Fruit fly (Drosophila melanogaster) whole organism, adult: ENCODE data around the gene 14-3-3epsilon.
A peak's percentile ranks its signal among the peaks of the same experiment; 100 is the strongest.

ENCODE experiments used
- CG11617 ChIP-seq: fragments of 200-800 bp; sonication (Bioruptor generic); optimal IDR thresholded peaks from 2 replicates; lab custom pipeline; 2017; ENCODE audit warnings: mild to moderate bottlenecking, missing biosample characterization, missing genetic modification reagents, missing genetic modification characterization
- CG12768 ChIP-seq: fragments of 200-800 bp; sonication (Bioruptor generic); optimal IDR thresholded peaks from 2 replicates; lab custom pipeline; 2017; ENCODE audit warnings: missing biosample characterization, missing genetic modification characterization, mild to moderate bottlenecking, moderate library complexity, missing genetic modification reagents
- CG14711 ChIP-seq: fragments of 200-800 bp; sonication (Bioruptor generic); optimal IDR thresholded peaks from 2 replicates; lab custom pipeline; 2018; ENCODE audit warnings: missing biosample characterization, mild to moderate bottlenecking, missing genetic modification characterization, moderate library complexity
- CG1620 ChIP-seq: fragments of 200-800 bp; sonication (Bioruptor generic); optimal IDR thresholded peaks from 2 replicates; lab custom pipeline; 2016; ENCODE audit warnings: missing biosample characterization, missing genetic modification characterization
- CG33017 ChIP-seq: fragments of 200-800 bp; sonication (Bioruptor generic); optimal IDR thresholded peaks from 2 replicates; lab custom pipeline; 2018; ENCODE audit warnings: missing biosample characterization, mild to moderate bottlenecking, missing genetic modification characterization, moderate library complexity
- CG5204 ChIP-seq: fragments of 200-800 bp; sonication (Bioruptor generic); optimal IDR thresholded peaks from 2 replicates; lab custom pipeline; 2016; ENCODE audit warnings: missing biosample characterization, missing genetic modification characterization
- CG7045 ChIP-seq: fragments of 200-800 bp; sonication (Bioruptor generic); optimal IDR thresholded peaks from 2 replicates; lab custom pipeline; 2017; ENCODE audit warnings: missing biosample characterization, mild to moderate bottlenecking, missing genetic modification characterization
- CG7101 ChIP-seq: fragments of 200-800 bp; sonication (Bioruptor generic); optimal IDR thresholded peaks from 2 replicates; lab custom pipeline; 2018; ENCODE audit warnings: missing biosample characterization, mild to moderate bottlenecking, missing genetic modification characterization, moderate library complexity
- Clk ChIP-seq: fragments of 200-800 bp; sonication (Bioruptor generic); optimal IDR thresholded peaks from 2 replicates; lab custom pipeline; 2017; ENCODE audit warnings: missing biosample characterization, missing genetic modification characterization
- Crg-1 ChIP-seq: fragments of 200-800 bp; sonication (Bioruptor generic); optimal IDR thresholded peaks from 2 replicates; lab custom pipeline; 2016; ENCODE audit warnings: missing biosample characterization, missing genetic modification characterization
- Hr96 ChIP-seq: fragments of 200-800 bp; sonication (Bioruptor generic); optimal IDR thresholded peaks from 2 replicates; lab custom pipeline; 2016; ENCODE audit warnings: missing biosample characterization, missing genetic modification characterization
- Mnt ChIP-seq: fragments of 200-800 bp; sonication (Bioruptor generic); optimal IDR thresholded peaks from 2 replicates; lab custom pipeline; 2016; ENCODE audit warnings: missing biosample characterization, mild to moderate bottlenecking, missing genetic modification characterization
- bab1 ChIP-seq: fragments of 200-800 bp; sonication (Bioruptor generic); optimal IDR thresholded peaks from 3 replicates; lab custom pipeline; 2019; ENCODE audit warnings: missing biosample characterization, mild to moderate bottlenecking, missing genetic modification characterization, moderate library complexity
- cic ChIP-seq: fragments of 200-800 bp; sonication (Bioruptor generic); optimal IDR thresholded peaks from 2 replicates; lab custom pipeline; 2017; ENCODE audit warnings: missing biosample characterization, mild to moderate bottlenecking, missing genetic modification characterization, moderate library complexity
- cnc ChIP-seq, 2 experiments: fragments of >200 bp; optimal IDR thresholded peaks; 2 replicates each; lab custom pipeline; 2017
- kay ChIP-seq: fragments of 200-800 bp; sonication (Bioruptor generic); peaks from one replicate; lab custom pipeline; 2016; ENCODE audit warnings: missing biosample characterization, missing genetic modification characterization, borderline replicate concordance
- ovo ChIP-seq: fragments of 200-800 bp; sonication (Bioruptor generic); optimal IDR thresholded peaks from 2 replicates; lab custom pipeline; 2016; ENCODE audit warnings: missing biosample characterization, missing genetic modification characterization
- pad ChIP-seq: fragments of 200-800 bp; sonication (Bioruptor generic); optimal IDR thresholded peaks from 3 replicates; lab custom pipeline; 2017; ENCODE audit warnings: missing biosample characterization, missing genetic modification characterization, mild to moderate bottlenecking, moderate library complexity, missing genetic modification reagents
- tj ChIP-seq: fragments of 200-800 bp; sonication (Bioruptor generic); optimal IDR thresholded peaks from 3 replicates; lab custom pipeline; 2017; ENCODE audit warnings: missing biosample characterization, mild to moderate bottlenecking, missing genetic modification characterization, moderate library complexity
- toe ChIP-seq: fragments of 200-800 bp; sonication (Bioruptor generic); optimal IDR thresholded peaks from 2 replicates; lab custom pipeline; 2016; ENCODE audit warnings: missing biosample characterization, missing genetic modification characterization

The 14-3-3epsilon gene

dm6 chr3R:18220211-18220749, 22.1 kb upstream of the 14-3-3epsilon start, which contains the start of the genes CG7988 and CG7183:
Gene CG7988 (plus strand): TSS chr3R:18220526.
Gene CG7183 (minus strand): TSS chr3R:18220699.
- TF ChIP-seq Hr96 (peak; percentile 94), cic (peak; percentile 71), ovo (GFP tag; lab: Kevin White, UChicago) (peak; percentile 51), Clk (GFP tag; lab: Kevin White, UChicago) (peak; percentile 85), CG1620 (GFP tag; lab: Kevin White, UChicago) (peak; percentile 95), bab1 (GFP tag; lab: Kevin White, UChicago) (peak; percentile 98), CG14711 (peak; percentile 96), CG7045 (GFP tag; lab: Kevin White, UChicago) (peak; percentile 95), CG11617 (GFP tag; lab: Kevin White, UChicago) (peak; percentile 97), CG7101 (tag; lab: Kevin White, UChicago) (peak; percentile 98), CG5204 (GFP tag; lab: Kevin White, UChicago) (no peak), Crg-1 (GFP tag; lab: Kevin White, UChicago) (peak; percentile 93), Mnt (GFP tag; lab: Kevin White, UChicago) (peak; percentile 88), CG33017 (tag; lab: Kevin White, UChicago) (peak; percentile 98), kay (GFP tag; lab: Kevin White, UChicago) (no peak), tj (GFP tag; lab: Kevin White, UChicago) (peak; percentile 81), toe (GFP tag; lab: Kevin White, UChicago) (peak; percentile 96), pad (peak; percentile 82), cnc (optimal IDR thresholded peaks at IDR 0.05; lab: Kevin White, UChicago) (no peak), CG12768 (peak; percentile 93)

- peak; percentile 71 for TF ChIP-seq CG14711
- TF ChIP-seq CG12768: peak; percentile 61
- peak; percentile 57 for TF ChIP-seq CG33017 (tag; lab: Kevin White, UChicago)
- TF ChIP-seq CG7101 (tag; lab: Kevin White, UChicago): peak; percentile 73
- peak; percentile 6 for TF ChIP-seq cic
- TF ChIP-seq CG5204 (GFP tag; lab: Kevin White, UChicago): no peak
- no peak for TF ChIP-seq toe (GFP tag; lab: Kevin White, UChicago)
- peak; percentile 74 for TF ChIP-seq ovo (GFP tag; lab: Kevin White, UChicago)
- TF ChIP-seq cnc (optimal IDR thresholded peaks at IDR 0.05; lab: Kevin White, UChicago): no peak
- TF ChIP-seq bab1 (GFP tag; lab: Kevin White, UChicago): peak; percentile 82
- TF ChIP-seq tj (GFP tag; lab: Kevin White, UChicago): peak; percentile 51
- peak; percentile 64 for TF ChIP-seq CG1620 (GFP tag; lab: Kevin White, UChicago)
- no peak for TF ChIP-seq Hr96
- TF ChIP-seq pad: peak; percentile 46
- peak; percentile 32 for TF ChIP-seq Crg-1 (GFP tag; lab: Kevin White, UChicago)
- peak; percentile 47 for TF ChIP-seq CG7045 (GFP tag; lab: Kevin White, UChicago)
- peak; percentile 98 for TF ChIP-seq Mnt (GFP tag; lab: Kevin White, UChicago)
- TF ChIP-seq kay (GFP tag; lab: Kevin White, UChicago): no peak
- peak; percentile 80 for TF ChIP-seq CG11617 (GFP tag; lab: Kevin White, UChicago)
- peak; percentile 21 for TF ChIP-seq Clk (GFP tag; lab: Kevin White, UChicago)
Observed at dm6 chr3R:18223434-18223833, 18.9 kb upstream of the 14-3-3epsilon start, which contains the start of the genes mTerf5 and Non3. Gene mTerf5 (minus strand): TSS chr3R:18223682. Gene Non3 (plus strand): TSS chr3R:18223722.

- TF ChIP-seq CG7045 (GFP tag; lab: Kevin White, UChicago) (no peak), CG1620 (GFP tag; lab: Kevin White, UChicago) (no peak), cic (no peak), Clk (GFP tag; lab: Kevin White, UChicago) (no peak), Crg-1 (GFP tag; lab: Kevin White, UChicago) (no peak), pad (peak; percentile 4), ovo (GFP tag; lab: Kevin White, UChicago) (no peak), tj (GFP tag; lab: Kevin White, UChicago) (peak; percentile 28), CG33017 (tag; lab: Kevin White, UChicago) (no peak), CG14711 (peak; percentile 90), bab1 (GFP tag; lab: Kevin White, UChicago) (peak; percentile 35), kay (GFP tag; lab: Kevin White, UChicago) (no peak), toe (GFP tag; lab: Kevin White, UChicago) (no peak), CG11617 (GFP tag; lab: Kevin White, UChicago) (peak; percentile 30), Mnt (GFP tag; lab: Kevin White, UChicago) (peak; percentile 35), CG12768 (peak; percentile 49), cnc (optimal IDR thresholded peaks at IDR 0.05; lab: Kevin White, UChicago) (no peak), CG5204 (GFP tag; lab: Kevin White, UChicago) (no peak), Hr96 (no peak), CG7101 (tag; lab: Kevin White, UChicago) (no peak)
Observed at dm6 chr3R:18226043-18226808, 16.1 kb upstream of the 14-3-3epsilon start, which contains the start of the genes CG7168 and Mdh2. Gene CG7168 (minus strand): TSS chr3R:18226082. Gene Mdh2 (plus strand): TSS chr3R:18226396.

dm6 chr3R:18226809-18227157, 15.5 kb upstream of the 14-3-3epsilon start:
- TF ChIP-seq Clk (GFP tag; lab: Kevin White, UChicago): no peak
- TF ChIP-seq CG5204 (GFP tag; lab: Kevin White, UChicago): no peak
- TF ChIP-seq tj (GFP tag; lab: Kevin White, UChicago): no peak
- TF ChIP-seq CG7101 (tag; lab: Kevin White, UChicago): no peak
- no peak for TF ChIP-seq pad
- TF ChIP-seq CG12768: no peak
- TF ChIP-seq toe (GFP tag; lab: Kevin White, UChicago): no peak
- no peak for TF ChIP-seq ovo (GFP tag; lab: Kevin White, UChicago)
- no peak for TF ChIP-seq kay (GFP tag; lab: Kevin White, UChicago)
- TF ChIP-seq CG1620 (GFP tag; lab: Kevin White, UChicago): no peak
- no peak for TF ChIP-seq cic
- TF ChIP-seq CG14711: no peak
- TF ChIP-seq bab1 (GFP tag; lab: Kevin White, UChicago): no peak
- TF ChIP-seq Hr96: no peak
- TF ChIP-seq Crg-1 (GFP tag; lab: Kevin White, UChicago): no peak
